Worm (Caenorhabditis elegans): ENCODE measurements around the gene Y43F8B.3.

ce11 chrV:19485261-19485660 is 17.6 kb upstream of the Y43F8B.3 start, which contains the start of gene Y43F8B.28:
- TF ChIP-seq klf-2 (GFP tag; conservative IDR thresholded peaks at IDR 0.05) (no peak), tab-1 (GFP tag; IDR thresholded peaks at IDR 0.05) (no peak), ztf-23 (GFP tag; IDR thresholded peaks at IDR 0.05) (no peak), ref-1 (GFP tag; conservative IDR thresholded peaks at IDR 0.05) (no peak), T22C8.4 (GFP tag; IDR thresholded peaks at IDR 0.05) (no peak), flt-1 (GFP tag; IDR thresholded peaks at IDR 0.05) (no peak)
